Fruit fly (Drosophila melanogaster) whole organism, embryonic: Measurements from ENCODE around the gene Calr.

Source experiments
- Awh ChIP-seq: fragments of 200-800 bp; sonication (Bioruptor generic); IDR thresholded peaks from 2 replicates; pipeline ENCODE4, ENCODE4 v1.3.6; 2022; ENCODE audit warnings: missing biosample characterization, missing genetic modification characterization
- CG10147 ChIP-seq: fragments of 200-800 bp; sonication (Bioruptor generic); optimal IDR thresholded peaks from 2 replicates; lab custom pipeline; 2019; ENCODE audit warnings: missing biosample characterization, mild to moderate bottlenecking, missing genetic modification characterization, moderate library complexity
- CG10209 ChIP-seq: fragments of 200-800 bp; sonication (Bioruptor generic); optimal IDR thresholded peaks from 3 replicates; lab custom pipeline; 2017; ENCODE audit warnings: missing biosample characterization, mild to moderate bottlenecking, missing genetic modification characterization, missing genetic modification reagents
- CG11247 ChIP-seq: fragments of 200-800 bp; sonication (Bioruptor generic); IDR thresholded peaks from 2 replicates; pipeline ENCODE4 v1.3.6; 2022; ENCODE audit warnings: missing biosample characterization, missing genetic modification characterization
- CG11560 ChIP-seq: fragments of 200-800 bp; sonication (Bioruptor generic); IDR thresholded peaks from 3 replicates; pipeline ENCODE4 v1.3.6; 2022; ENCODE audit warnings: missing biosample characterization, missing genetic modification characterization
- CG12104 ChIP-seq: fragments of 200-800 bp; sonication (Bioruptor generic); optimal IDR thresholded peaks from 3 replicates; lab custom pipeline; 2016; ENCODE audit warnings: missing biosample characterization, missing genetic modification characterization
- CG14014 ChIP-seq: fragments of 200-800 bp; sonication (Bioruptor generic); IDR thresholded peaks from 2 replicates; pipeline ENCODE4 v1.3.6; 2022; ENCODE audit warnings: missing biosample characterization, missing genetic modification characterization
- CG14441 ChIP-seq: fragments of 200-800 bp; sonication (Bioruptor generic); IDR thresholded peaks from 2 replicates; pipeline ENCODE4 v1.3.6; 2022; ENCODE audit warnings: missing biosample characterization, missing genetic modification characterization
- CG14965 ChIP-seq: fragments of 200-800 bp; sonication (Bioruptor generic); optimal IDR thresholded peaks from 2 replicates; lab custom pipeline; 2016; ENCODE audit warnings: missing biosample characterization, missing genetic modification characterization, borderline replicate concordance
- CG15269 ChIP-seq: fragments of 200-800 bp; sonication (Bioruptor generic); optimal IDR thresholded peaks from 2 replicates; lab custom pipeline; 2018; ENCODE audit warnings: missing biosample characterization, mild to moderate bottlenecking, missing genetic modification characterization, moderate library complexity
- CG1602 ChIP-seq: fragments of 200-800 bp; sonication (Bioruptor generic); optimal IDR thresholded peaks from 3 replicates; lab custom pipeline; 2016; ENCODE audit warnings: missing biosample characterization, missing genetic modification characterization
- CG17802 ChIP-seq: fragments of 200-800 bp; sonication (Bioruptor generic); optimal IDR thresholded peaks from 2 replicates; lab custom pipeline; 2018; ENCODE audit warnings: missing biosample characterization, mild to moderate bottlenecking, missing genetic modification characterization, moderate library complexity
- CG17912 ChIP-seq: fragments of 200-800 bp; sonication (Bioruptor generic); optimal IDR thresholded peaks from 2 replicates; lab custom pipeline; 2018; ENCODE audit warnings: missing biosample characterization, mild to moderate bottlenecking, missing genetic modification characterization
- CG18011 ChIP-seq: fragments of 200-800 bp; sonication (Bioruptor generic); optimal IDR thresholded peaks from 2 replicates; lab custom pipeline; 2017; ENCODE audit warnings: missing biosample characterization, missing genetic modification characterization, mild to moderate bottlenecking, moderate library complexity, missing genotype
- CG18764 ChIP-seq: fragments of 200-800 bp; sonication (Bioruptor generic); optimal IDR thresholded peaks from 3 replicates; lab custom pipeline; 2016; ENCODE audit warnings: missing biosample characterization, missing genetic modification characterization
- CG2202 ChIP-seq: fragments of 200-800 bp; sonication (Bioruptor generic); optimal IDR thresholded peaks from 2 replicates; lab custom pipeline; 2018; ENCODE audit warnings: missing biosample characterization, mild to moderate bottlenecking, missing genetic modification characterization
- CG2712 ChIP-seq: fragments of 200-800 bp; optimal IDR thresholded peaks from 3 replicates; lab custom pipeline; 2019; ENCODE audit warnings: missing biosample characterization, mild to moderate bottlenecking, missing genetic modification characterization, moderate library complexity
- CG3163 ChIP-seq: fragments of 200-800 bp; sonication (Bioruptor generic); optimal IDR thresholded peaks from 3 replicates; lab custom pipeline; 2016; ENCODE audit warnings: missing biosample characterization, missing genetic modification characterization
- CG33557 ChIP-seq: fragments of 200-800 bp; sonication (Bioruptor generic); optimal IDR thresholded peaks from 2 replicates; lab custom pipeline; 2019; ENCODE audit warnings: missing biosample characterization, mild to moderate bottlenecking, missing genetic modification characterization, moderate library complexity
- CG34224 ChIP-seq: fragments of 200-800 bp; sonication (Bioruptor generic); IDR thresholded peaks from 3 replicates; pipeline ENCODE4 v1.3.6; 2022; ENCODE audit warnings: missing biosample characterization, missing genetic modification characterization; ENCODE audit not compliant: partially characterized antibody
- CG4424 ChIP-seq: fragments of 200-800 bp; sonication (Bioruptor generic); optimal IDR thresholded peaks from 3 replicates; lab custom pipeline; 2016; ENCODE audit warnings: missing biosample characterization, missing genetic modification characterization
- CG4617 ChIP-seq: fragments of 200-800 bp; sonication (Bioruptor generic); optimal IDR thresholded peaks from 3 replicates; lab custom pipeline; 2016; ENCODE audit warnings: missing biosample characterization, missing genetic modification characterization, borderline replicate concordance
- CG7786 ChIP-seq: fragments of 200-800 bp; sonication (Bioruptor generic); optimal IDR thresholded peaks from 2 replicates; lab custom pipeline; 2016; ENCODE audit warnings: missing biosample characterization, missing genetic modification characterization
- CG9437 ChIP-seq: fragments of 200-800 bp; sonication (Bioruptor generic); optimal IDR thresholded peaks from 2 replicates; lab custom pipeline; 2018; ENCODE audit warnings: missing biosample characterization, mild to moderate bottlenecking, missing genetic modification characterization
- Camta ChIP-seq: fragments of 200-800 bp; sonication (Bioruptor generic); optimal IDR thresholded peaks from 2 replicates; lab custom pipeline; 2016; ENCODE audit warnings: missing biosample characterization, missing genetic modification characterization
- Doc3 ChIP-seq: fragments of 200-800 bp; sonication (Bioruptor generic); IDR thresholded peaks from 3 replicates; pipeline ENCODE4 v1.3.6; 2022; ENCODE audit warnings: missing biosample characterization, missing genetic modification characterization; ENCODE audit not compliant: partially characterized antibody
- Hey ChIP-seq: fragments of 200-800 bp; sonication (Bioruptor generic); optimal IDR thresholded peaks from 3 replicates; lab custom pipeline; 2018; ENCODE audit warnings: missing biosample characterization, mild to moderate bottlenecking, missing genetic modification characterization
- Hr78 ChIP-seq, 2 experiments: fragments of 200-800 bp in 1 of 2; fragments of >200 bp in 1 of 2; sonication (Bioruptor generic) in 1 of 2; optimal IDR thresholded peaks; 2 replicates each; lab custom pipeline; 2017 to 2019; ENCODE audit warnings: missing biosample characterization in 2 of 2, missing genetic modification characterization in 2 of 2, mild to moderate bottlenecking in 1 of 2, moderate library complexity in 1 of 2
- Med ChIP-seq: fragments of 200-800 bp; sonication (Bioruptor generic); peaks from one replicate; lab custom pipeline; 2016; ENCODE audit warnings: missing biosample characterization, missing genetic modification characterization, mild to moderate bottlenecking, inconsistent platforms, moderate library complexity
- Six4 ChIP-seq: fragments of 200-800 bp; sonication (Bioruptor generic); optimal IDR thresholded peaks from 2 replicates; lab custom pipeline; 2016; ENCODE audit warnings: missing biosample characterization, missing genetic modification characterization
- ab ChIP-seq: fragments of 200-800 bp; sonication (Bioruptor generic); optimal IDR thresholded peaks from 2 replicates; lab custom pipeline; 2016; ENCODE audit warnings: missing biosample characterization, missing genetic modification characterization
- ara ChIP-seq: fragments of 200-800 bp; sonication (Bioruptor generic); IDR thresholded peaks from 2 replicates; pipeline ENCODE4 v1.3.6; 2022; ENCODE audit warnings: missing biosample characterization, missing genetic modification characterization
- bsh ChIP-seq, 2 experiments: fragments of 200-800 bp; sonication (Bioruptor generic); optimal IDR thresholded peaks; 2 replicates each; lab custom pipeline; 2017 to 2018; ENCODE audit warnings: mild to moderate bottlenecking in 2 of 2, missing biosample characterization in 2 of 2, missing genetic modification characterization in 2 of 2, moderate library complexity in 1 of 2
- caup ChIP-seq: fragments of 200-800 bp; sonication (Bioruptor generic); optimal IDR thresholded peaks from 3 replicates; lab custom pipeline; 2017; ENCODE audit warnings: missing biosample characterization, mild to moderate bottlenecking, missing genetic modification characterization, moderate library complexity; ENCODE audit not compliant: severe bottlenecking
- ci ChIP-seq: fragments of 200-800 bp; sonication (Bioruptor generic); IDR thresholded peaks from 3 replicates; pipeline ENCODE4 v1.3.6; 2022; ENCODE audit warnings: missing biosample characterization, missing genetic modification characterization
- dm ChIP-seq: fragments of 200-800 bp; sonication (Bioruptor generic); optimal IDR thresholded peaks from 3 replicates; lab custom pipeline; 2016; ENCODE audit warnings: missing biosample characterization, missing genetic modification characterization
- eve ChIP-seq, 2 experiments: fragments of >200 bp; optimal IDR thresholded peaks; 2 replicates each; lab custom pipeline; 2017; ENCODE audit warnings: missing biosample characterization in 2 of 2, missing genetic modification characterization in 2 of 2
- fd64A ChIP-seq: fragments of 200-800 bp; sonication (Bioruptor generic); optimal IDR thresholded peaks from 3 replicates; lab custom pipeline; 2018; ENCODE audit warnings: missing biosample characterization, mild to moderate bottlenecking, missing genetic modification characterization
- hb ChIP-seq: fragments of 200-800 bp; sonication (Bioruptor generic); IDR thresholded peaks from 3 replicates; pipeline ENCODE4 v1.3.6; 2022; ENCODE audit warnings: missing biosample characterization, missing genetic modification characterization; ENCODE audit not compliant: partially characterized antibody
- lilli ChIP-seq: fragments of 200-800 bp; sonication (Bioruptor generic); optimal IDR thresholded peaks from 3 replicates; lab custom pipeline; 2016; ENCODE audit warnings: missing biosample characterization, missing genetic modification characterization
- nerfin-1 ChIP-seq: fragments of 200-800 bp; sonication (Bioruptor generic); optimal IDR thresholded peaks from 3 replicates; lab custom pipeline; 2019; ENCODE audit warnings: missing biosample characterization, mild to moderate bottlenecking, missing genetic modification characterization, moderate library complexity
- peb ChIP-seq: fragments of 200-800 bp; sonication (Bioruptor generic); IDR thresholded peaks from 2 replicates; pipeline ENCODE4 v1.3.6; 2022; ENCODE audit warnings: missing biosample characterization, missing genetic modification characterization
- pfk ChIP-seq: fragments of 200-800 bp; sonication (Bioruptor generic); optimal IDR thresholded peaks from 2 replicates; lab custom pipeline; 2018; ENCODE audit warnings: missing biosample characterization, mild to moderate bottlenecking, missing genetic modification characterization, moderate library complexity
- pzg ChIP-seq: fragments of 200-800 bp; sonication (Bioruptor generic); optimal IDR thresholded peaks from 3 replicates; lab custom pipeline; 2018; ENCODE audit warnings: missing biosample characterization, mild to moderate bottlenecking, missing genetic modification characterization, moderate library complexity
- sob ChIP-seq: fragments of 200-800 bp; sonication (Bioruptor generic); IDR thresholded peaks from 2 replicates; pipeline ENCODE4 v1.3.6; 2022; ENCODE audit warnings: missing biosample characterization, missing genetic modification characterization
- sr ChIP-seq: fragments of 200-800 bp; sonication (Bioruptor generic); IDR thresholded peaks from 3 replicates; pipeline ENCODE4 v1.3.6; 2022; ENCODE audit warnings: missing biosample characterization, missing genetic modification characterization
- toy ChIP-seq: fragments of 200-800 bp; sonication (Bioruptor generic); IDR thresholded peaks from 2 replicates; pipeline ENCODE4 v1.3.6; 2022; ENCODE audit warnings: missing biosample characterization, missing genetic modification characterization
- unpg ChIP-seq: fragments of 200-800 bp; sonication (Bioruptor generic); optimal IDR thresholded peaks from 3 replicates; lab custom pipeline; 2018; ENCODE audit warnings: missing biosample characterization, mild to moderate bottlenecking, missing genetic modification characterization, moderate library complexity
- zfh1 ChIP-seq: fragments of 200-800 bp; sonication (Bioruptor generic); IDR thresholded peaks from 3 replicates; pipeline ENCODE4 v1.3.6; 2022; ENCODE audit warnings: missing biosample characterization, missing genetic modification characterization

Gene Calr

dm6 chr3R:9626880-9627401 lies 3.7 kb downstream of the Calr start, which contains the start of the genes CG9427 and CG8319 (continued):
- TF ChIP-seq CG11560 = no peak
- peak; percentile 76 for TF ChIP-seq sob (GFP tag; lab: Robert Waterston, UW)
- peak; percentile 70 for TF ChIP-seq CG10147 (GFP tag; lab: Kevin White, UChicago)
- peak; percentile 60; the same call in 1 of the 3 replicates for TF ChIP-seq ci (GFP tag; lab: Robert Waterston, UW)
- TF ChIP-seq ara (GFP tag; lab: Robert Waterston, UW) = peak; percentile 23; the same call in 1 of the 2 replicates
- TF ChIP-seq Six4 = peak; percentile 33
- peak; percentile 34 for TF ChIP-seq caup (GFP tag; lab: Kevin White, UChicago)
- TF ChIP-seq CG17802 (tag; lab: Kevin White, UChicago) = no peak
- peak; percentile 36 for TF ChIP-seq nerfin-1 (tag; lab: Kevin White, UChicago)
- TF ChIP-seq CG14441 (GFP tag; lab: Robert Waterston, UW) = no peak; the same call in 1 of the 2 replicates
- TF ChIP-seq CG33557 = peak; percentile 3
- TF ChIP-seq CG14014 = peak; percentile 51; the same call in 1 of the 2 replicates
- TF ChIP-seq hb = peak; percentile 74
- no peak for TF ChIP-seq CG2202 (tag; lab: Kevin White, UChicago)
- no peak for TF ChIP-seq CG17912 (GFP tag; lab: Kevin White, UChicago)
- peak; percentile 77 for TF ChIP-seq pzg
- TF ChIP-seq pfk = no peak
- TF ChIP-seq Doc3 = peak; percentile 92
- peak; percentile 63; the same call in 1 of the 3 replicates for TF ChIP-seq zfh1 (GFP tag; lab: Robert Waterston, UW)
- no peak for TF ChIP-seq CG14965 (GFP tag; lab: Kevin White, UChicago)
- peak; percentile 45 for TF ChIP-seq CG10209
- no peak for TF ChIP-seq peb (GFP tag; lab: Robert Waterston, UW)
- TF ChIP-seq CG18011 (GFP tag; lab: Kevin White, UChicago) = peak; percentile 33
- peak; percentile 87 for TF ChIP-seq lilli (GFP tag; lab: Kevin White, UChicago)
- TF ChIP-seq Awh (GFP tag; lab: Robert Waterston, UW) = no peak
- TF ChIP-seq bsh (GFP tag; optimal IDR thresholded peaks at IDR 0.05; lab: Kevin White, UChicago) = peak in 1 of 2 experiments; percentile 61
- TF ChIP-seq dm (GFP tag; lab: Kevin White, UChicago) = peak; percentile 53
- TF ChIP-seq Med = peak; percentile 93
- TF ChIP-seq CG18764 (GFP tag; lab: Kevin White, UChicago) = peak; percentile 62
- no peak for TF ChIP-seq Hr78 (GFP tag; optimal IDR thresholded peaks at IDR 0.05; lab: Kevin White, UChicago)
- no peak for TF ChIP-seq ab (GFP tag; lab: Kevin White, UChicago)
- no peak for TF ChIP-seq sr
- peak; percentile 33 for TF ChIP-seq CG7786
- no peak for TF ChIP-seq toy
- TF ChIP-seq Camta (GFP tag; lab: Kevin White, UChicago) = peak; percentile 61
- TF ChIP-seq CG2712 (tag; lab: Kevin White, UChicago) = peak; percentile 75
- peak; percentile 63 for TF ChIP-seq unpg (GFP tag; lab: Kevin White, UChicago)
- peak; percentile 38; the same call in 1 of the 2 replicates for TF ChIP-seq CG11247 (GFP tag; lab: Robert Waterston, UW)
- peak; percentile 70 for TF ChIP-seq CG4424 (GFP tag; lab: Kevin White, UChicago)
- TF ChIP-seq Hey (tag; lab: Kevin White, UChicago) = no peak
- peak; percentile 9 for TF ChIP-seq CG9437 (GFP tag; lab: Kevin White, UChicago)
- peak; percentile 63 for TF ChIP-seq CG4617 (GFP tag; lab: Kevin White, UChicago)
- no peak for TF ChIP-seq fd64A (GFP tag; lab: Kevin White, UChicago)
- TF ChIP-seq CG15269 (tag; lab: Kevin White, UChicago) = peak; percentile 62
- TF ChIP-seq CG3163 (GFP tag; lab: Kevin White, UChicago) = peak; percentile 10
- TF ChIP-seq CG12104 = peak; percentile 30
- no peak for TF ChIP-seq eve (GFP tag; optimal IDR thresholded peaks at IDR 0.05; lab: Kevin White, UChicago)
- peak; percentile 30 for TF ChIP-seq CG1602 (GFP tag; lab: Kevin White, UChicago)
- TF ChIP-seq CG34224 (GFP tag; lab: Robert Waterston, UW) = peak; percentile 92
